Worm (Caenorhabditis elegans) whole organism, L2 larva: ENCODE data around the gene F32D8.3.

Experiments
- alr-1 ChIP-seq: fragments of 150-350 bp; optimal IDR thresholded peaks from 2 replicates; lab custom pipeline; 2014; ENCODE audit warnings: missing biosample characterization, missing genetic modification characterization
- ama-1 ChIP-seq: fragments of 150-350 bp; optimal IDR thresholded peaks from 2 replicates; lab custom pipeline; 2018; ENCODE audit warnings: inconsistent platforms
- lin-13 ChIP-seq: fragments of 150-350 bp; optimal IDR thresholded peaks from 2 replicates; lab custom pipeline; 2014; ENCODE audit warnings: missing biosample characterization, missing genetic modification reagents, missing genetic modification characterization
- mab-5 ChIP-seq: fragments of 150-350 bp; optimal IDR thresholded peaks from 2 replicates; lab custom pipeline; 2014; ENCODE audit warnings: missing biosample characterization, missing genetic modification characterization
- nhr-11 ChIP-seq: fragments of 150-350 bp; optimal IDR thresholded peaks from 2 replicates; lab custom pipeline; 2014; ENCODE audit warnings: missing biosample characterization, missing genetic modification characterization
- nhr-237 ChIP-seq: fragments of 150-350 bp; optimal IDR thresholded peaks from 2 replicates; lab custom pipeline; 2014; ENCODE audit warnings: missing biosample characterization, missing genetic modification characterization
- snpc-4 ChIP-seq: fragments of 150-350 bp; optimal IDR thresholded peaks from 2 replicates; lab custom pipeline; 2014; ENCODE audit warnings: missing biosample characterization, missing genetic modification characterization
- unc-55 ChIP-seq: fragments of 150-350 bp; sonication (generic microtip); optimal IDR thresholded peaks from 3 replicates; lab custom pipeline; 2014; ENCODE audit warnings: missing biosample characterization, missing genetic modification reagents, missing genetic modification characterization
- unc-62 ChIP-seq: fragments of 150-350 bp; optimal IDR thresholded peaks from 2 replicates; lab custom pipeline; 2014; ENCODE audit warnings: missing biosample characterization, missing genetic modification reagents, missing genetic modification characterization
- ztf-11 ChIP-seq: sonication (generic microtip); optimal IDR thresholded peaks from 2 replicates; lab custom pipeline; 2017; ENCODE audit warnings: missing biosample characterization, missing genetic modification characterization
- ztf-4 ChIP-seq: fragments of 150-350 bp; optimal IDR thresholded peaks from 2 replicates; lab custom pipeline; 2014; ENCODE audit warnings: missing biosample characterization, missing genetic modification characterization

DNA sequence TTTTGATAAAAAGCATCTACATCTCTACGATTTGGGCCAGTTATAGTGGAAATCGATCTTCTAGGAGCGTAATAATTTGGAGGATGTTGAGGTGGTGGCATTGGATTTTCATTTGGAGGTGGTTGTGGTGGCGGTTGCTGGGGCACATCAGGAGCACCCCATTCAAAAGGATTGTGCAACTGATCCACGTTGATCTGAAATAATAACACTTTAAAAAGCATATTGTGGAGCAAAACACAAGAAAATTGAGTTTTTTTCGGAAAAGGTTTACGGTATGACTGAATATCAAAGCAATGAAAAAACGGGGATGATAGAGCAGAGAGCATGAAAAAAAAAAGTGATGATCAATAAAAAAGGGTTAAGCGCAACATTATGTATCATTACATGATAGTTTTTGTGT lies 21.0 kb upstream of the F32D8.3 start, which contains the start of gene saeg-1:
- TF ChIP-seq alr-1 (tag; lab: Kevin White, UChicago) (no peak), unc-62 (GFP tag; lab: Kevin White, UChicago) (no peak), nhr-11 (tag; lab: Kevin White, UChicago) (no peak), ztf-11 (tag; lab: Kevin White, UChicago) (no peak), unc-55 (GFP tag; lab: Kevin White, UChicago) (no peak), ztf-4 (tag; lab: Kevin White, UChicago) (no peak), ama-1 (lab: Kevin White, UChicago) (no peak), nhr-237 (tag; lab: Kevin White, UChicago) (no peak), snpc-4 (tag; lab: Kevin White, UChicago) (no peak), mab-5 (no peak), lin-13 (GFP tag; lab: Kevin White, UChicago) (no peak)
